Worm (Caenorhabditis elegans) whole organism, L3 larva: ENCODE measurements around the gene F35H8.4.
A peak's percentile ranks its signal among the peaks of the same experiment; 100 is the strongest.

ENCODE experiments used
- ama-1 ChIP-seq: fragments of 150-350 bp; optimal IDR thresholded peaks from 2 replicates; lab custom pipeline; 2018
- ceh-9 ChIP-seq: sonication (generic microtip); optimal IDR thresholded peaks from 2 replicates; lab custom pipeline; 2018; ENCODE audit warnings: missing biosample characterization, missing genetic modification characterization
- egl-27 ChIP-seq: sonication (generic microtip); optimal IDR thresholded peaks from 4 replicates; lab custom pipeline; 2017; ENCODE audit warnings: missing biosample characterization, missing genetic modification reagents, missing genetic modification characterization
- nfya-1 ChIP-seq: sonication (generic microtip); optimal IDR thresholded peaks from 2 replicates; lab custom pipeline; 2017; ENCODE audit warnings: missing genetic modification characterization, mild to moderate bottlenecking, missing compliant biosample characterization, antibody characterized with exemption, moderate library complexity; ENCODE audit not compliant: insufficient read depth
- nhr-25 ChIP-seq: sonication (generic microtip); optimal IDR thresholded peaks from 2 replicates; lab custom pipeline; 2017; ENCODE audit warnings: missing biosample characterization, missing genetic modification characterization
- unc-39 ChIP-seq: sonication (generic microtip); optimal IDR thresholded peaks from 4 replicates; lab custom pipeline; 2017; ENCODE audit warnings: missing biosample characterization, missing genetic modification characterization
- zag-1 ChIP-seq: fragments of 150-350 bp; optimal IDR thresholded peaks from 2 replicates; lab custom pipeline; 2014; ENCODE audit warnings: missing biosample characterization, missing genetic modification characterization
- ztf-4 ChIP-seq: fragments of 150-350 bp; optimal IDR thresholded peaks from 2 replicates; lab custom pipeline; 2014; ENCODE audit warnings: missing biosample characterization, missing genetic modification characterization

- TF ChIP-seq nhr-25 (tag; lab: Kevin White, UChicago) (peak; percentile 74), unc-39 (tag; lab: Kevin White, UChicago) (no peak), ztf-4 (no peak), ceh-9 (tag; lab: Kevin White, UChicago) (no peak), nfya-1 (peak; percentile 72), zag-1 (no peak), egl-27 (tag; lab: Kevin White, UChicago) (no peak), ama-1 (lab: Kevin White, UChicago) (no peak)
Measured at ce11 chrII:9591071-9591470, 31.2 kb upstream of the F35H8.4 start, which contains the start of the genes E02H1.1 and tag-124.
